Fruit fly (Drosophila melanogaster) whole organism, embryonic: ENCODE measurements around the gene CG11279.

Experiments used
- Abd-B ChIP-seq: fragments of 200-800 bp; sonication (Bioruptor generic); optimal IDR thresholded peaks from 2 replicates; lab custom pipeline; 2018; ENCODE audit warnings: missing biosample characterization, mild to moderate bottlenecking, missing genetic modification characterization, moderate library complexity
- Awh ChIP-seq: fragments of 200-800 bp; sonication (Bioruptor generic); IDR thresholded peaks from 2 replicates; pipeline ENCODE4, ENCODE4 v1.3.6; 2022; ENCODE audit warnings: missing biosample characterization, missing genetic modification characterization
- Blimp-1 ChIP-seq: fragments of 200-800 bp; sonication (Bioruptor generic); optimal IDR thresholded peaks from 3 replicates; lab custom pipeline; 2018; ENCODE audit warnings: missing biosample characterization, missing genetic modification characterization, mild to moderate bottlenecking, moderate library complexity, missing genetic modification reagents
- CG1024 ChIP-seq: fragments of 200-800 bp; sonication (Bioruptor generic); IDR thresholded peaks from 2 replicates; pipeline ENCODE4 v1.3.6; 2022; ENCODE audit warnings: missing biosample characterization, missing genetic modification characterization
- CG11247 ChIP-seq: fragments of 200-800 bp; sonication (Bioruptor generic); IDR thresholded peaks from 2 replicates; pipeline ENCODE4 v1.3.6; 2022; ENCODE audit warnings: missing biosample characterization, missing genetic modification characterization
- CG12104 ChIP-seq: fragments of 200-800 bp; sonication (Bioruptor generic); optimal IDR thresholded peaks from 3 replicates; lab custom pipeline; 2016; ENCODE audit warnings: missing biosample characterization, missing genetic modification characterization
- CG12659 ChIP-seq: fragments of 200-800 bp; sonication (Bioruptor generic); optimal IDR thresholded peaks from 3 replicates; lab custom pipeline; 2017; ENCODE audit warnings: mild to moderate bottlenecking, missing biosample characterization, missing genetic modification reagents, missing genetic modification characterization
- CG13287 ChIP-seq: fragments of 200-800 bp; sonication (Bioruptor generic); IDR thresholded peaks from 2 replicates; pipeline ENCODE4 v1.3.6; 2022; ENCODE audit warnings: missing biosample characterization, missing genetic modification characterization; ENCODE audit not compliant: partially characterized antibody
- CG13894 ChIP-seq: fragments of 200-800 bp; sonication (Bioruptor generic); optimal IDR thresholded peaks from 3 replicates; lab custom pipeline; 2018; ENCODE audit warnings: missing biosample characterization, mild to moderate bottlenecking, missing genetic modification characterization, moderate library complexity
- CG15073 ChIP-seq: fragments of 200-800 bp; sonication (Bioruptor generic); optimal IDR thresholded peaks from 2 replicates; lab custom pipeline; 2016; ENCODE audit warnings: missing biosample characterization, missing genetic modification characterization
- CG1602 ChIP-seq: fragments of 200-800 bp; sonication (Bioruptor generic); optimal IDR thresholded peaks from 3 replicates; lab custom pipeline; 2016; ENCODE audit warnings: missing biosample characterization, missing genetic modification characterization
- CG16813 ChIP-seq: fragments of 200-800 bp; sonication (Bioruptor generic); IDR thresholded peaks from 3 replicates; pipeline ENCODE4 v1.3.6; 2022; ENCODE audit warnings: missing biosample characterization, missing genetic modification characterization; ENCODE audit not compliant: partially characterized antibody
- CG16815 ChIP-seq: fragments of 200-800 bp; sonication (Bioruptor generic); optimal IDR thresholded peaks from 3 replicates; lab custom pipeline; 2017; ENCODE audit warnings: missing biosample characterization, mild to moderate bottlenecking, missing genetic modification characterization
- CG17612 ChIP-seq: fragments of 200-800 bp; sonication (Bioruptor generic); IDR thresholded peaks from 2 replicates; pipeline ENCODE4 v1.3.6; 2022; ENCODE audit warnings: missing biosample characterization, missing genetic modification characterization
- CG17802 ChIP-seq: fragments of 200-800 bp; sonication (Bioruptor generic); optimal IDR thresholded peaks from 2 replicates; lab custom pipeline; 2018; ENCODE audit warnings: missing biosample characterization, mild to moderate bottlenecking, missing genetic modification characterization, moderate library complexity
- CG1792 ChIP-seq: fragments of 200-800 bp; sonication (Bioruptor generic); optimal IDR thresholded peaks from 2 replicates; lab custom pipeline; 2016; ENCODE audit warnings: missing biosample characterization, missing genetic modification characterization
- CG2202 ChIP-seq: fragments of 200-800 bp; sonication (Bioruptor generic); optimal IDR thresholded peaks from 2 replicates; lab custom pipeline; 2018; ENCODE audit warnings: missing biosample characterization, mild to moderate bottlenecking, missing genetic modification characterization
- CG4730 ChIP-seq: fragments of 200-800 bp; sonication (Bioruptor generic); IDR thresholded peaks from 2 replicates; pipeline ENCODE4 v1.3.6; 2022; ENCODE audit warnings: missing biosample characterization, missing genetic modification characterization
- CG6272 ChIP-seq: fragments of 200-800 bp; sonication (Bioruptor generic); IDR thresholded peaks from 2 replicates; pipeline ENCODE4 v1.3.6; 2022; ENCODE audit warnings: missing biosample characterization, missing genetic modification characterization
- CG6654 ChIP-seq: fragments of 200-800 bp; sonication (Bioruptor generic); optimal IDR thresholded peaks from 2 replicates; lab custom pipeline; 2017; ENCODE audit warnings: missing biosample characterization, mild to moderate bottlenecking, missing genetic modification characterization
- CG6854 ChIP-seq: fragments of 200-800 bp; sonication (Bioruptor generic); optimal IDR thresholded peaks from 3 replicates; lab custom pipeline; 2017; ENCODE audit warnings: missing biosample characterization, mild to moderate bottlenecking, missing genetic modification characterization
- CG7357 ChIP-seq: fragments of 200-800 bp; sonication (Bioruptor generic); IDR thresholded peaks from 3 replicates; pipeline ENCODE4 v1.3.6; 2022; ENCODE audit warnings: missing biosample characterization, missing genetic modification characterization
- CG7786 ChIP-seq: fragments of 200-800 bp; sonication (Bioruptor generic); optimal IDR thresholded peaks from 2 replicates; lab custom pipeline; 2016; ENCODE audit warnings: missing biosample characterization, missing genetic modification characterization
- CG8281 ChIP-seq: fragments of 200-800 bp; sonication (Bioruptor generic); optimal IDR thresholded peaks from 2 replicates; lab custom pipeline; 2018; ENCODE audit warnings: missing biosample characterization, mild to moderate bottlenecking, missing genetic modification characterization, moderate library complexity
- CG8944 ChIP-seq: fragments of 200-800 bp; sonication (Bioruptor generic); optimal IDR thresholded peaks from 3 replicates; lab custom pipeline; 2016; ENCODE audit warnings: missing biosample characterization, missing genetic modification characterization
- CG9932 ChIP-seq: fragments of 200-800 bp; sonication (Bioruptor generic); IDR thresholded peaks from 2 replicates; pipeline ENCODE4 v1.3.6; 2022; ENCODE audit warnings: missing biosample characterization, missing genetic modification characterization
- CkIIα-i1 ChIP-seq: fragments of 200-800 bp; sonication (Bioruptor generic); IDR thresholded peaks from 2 replicates; pipeline ENCODE4 v1.3.6; 2022; ENCODE audit warnings: missing biosample characterization, missing genetic modification characterization
- CoRest ChIP-seq: fragments of 200-800 bp; sonication (Bioruptor generic); optimal IDR thresholded peaks from 3 replicates; lab custom pipeline; 2018; ENCODE audit warnings: missing biosample characterization, mild to moderate bottlenecking, missing genetic modification characterization, moderate library complexity
- Kr ChIP-seq: fragments of 200-800 bp; sonication (Bioruptor generic); optimal IDR thresholded peaks from 2 replicates; lab custom pipeline; 2017; ENCODE audit warnings: missing biosample characterization, mild to moderate bottlenecking, missing genetic modification characterization
- MTF-1 ChIP-seq: fragments of 200-800 bp; sonication (Bioruptor generic); optimal IDR thresholded peaks from 2 replicates; lab custom pipeline; 2018; ENCODE audit warnings: missing biosample characterization, mild to moderate bottlenecking, missing genetic modification characterization, borderline replicate concordance
- Stat92E ChIP-seq, 3 experiments: fragments of >200 bp in 2 of 3; fragments of 200-800 bp in 1 of 3; sonication (Bioruptor generic) in 1 of 3; optimal IDR thresholded peaks; 2 replicates each; lab custom pipeline; 2017 to 2019; ENCODE audit warnings: missing biosample characterization in 3 of 3, missing genetic modification characterization in 3 of 3, mild to moderate bottlenecking in 1 of 3, moderate library complexity in 1 of 3
- TFAM ChIP-seq: fragments of 200-800 bp; sonication (Bioruptor generic); optimal IDR thresholded peaks from 2 replicates; lab custom pipeline; 2017; ENCODE audit warnings: missing biosample characterization, missing genetic modification characterization, inconsistent platforms
- Vsx1 ChIP-seq: fragments of 200-800 bp; sonication (Bioruptor generic); optimal IDR thresholded peaks from 2 replicates; lab custom pipeline; 2017; ENCODE audit warnings: missing biosample characterization, mild to moderate bottlenecking, missing genetic modification characterization, missing genetic modification reagents
- btn ChIP-seq: fragments of 200-800 bp; sonication (Bioruptor generic); optimal IDR thresholded peaks from 2 replicates; lab custom pipeline; 2016; ENCODE audit warnings: missing biosample characterization, missing genetic modification characterization
- chif ChIP-seq, 2 experiments: fragments of 200-800 bp; sonication (Bioruptor generic); optimal IDR thresholded peaks; 3 replicates each; lab custom pipeline; 2016; ENCODE audit warnings: missing biosample characterization in 2 of 2, missing genetic modification characterization in 2 of 2
- chn ChIP-seq: fragments of 200-800 bp; sonication (Bioruptor generic); optimal IDR thresholded peaks from 2 replicates; lab custom pipeline; 2016; ENCODE audit warnings: missing biosample characterization, missing genetic modification characterization
- corto ChIP-seq: fragments of 200-800 bp; sonication (Bioruptor generic); optimal IDR thresholded peaks from 2 replicates; lab custom pipeline; 2016; ENCODE audit warnings: missing biosample characterization, mild to moderate bottlenecking, missing genetic modification characterization, moderate library complexity
- cwo ChIP-seq: fragments of 200-800 bp; sonication (Bioruptor generic); optimal IDR thresholded peaks from 3 replicates; lab custom pipeline; 2017; ENCODE audit warnings: missing biosample characterization, missing genetic modification characterization, mild to moderate bottlenecking, moderate library complexity, missing genetic modification reagents
- dan ChIP-seq: fragments of 200-800 bp; sonication (Bioruptor generic); IDR thresholded peaks from 2 replicates; pipeline ENCODE4 v1.3.6; 2022; ENCODE audit warnings: missing biosample characterization, missing genetic modification characterization
- eve ChIP-seq, 2 experiments: fragments of >200 bp; optimal IDR thresholded peaks; 2 replicates each; lab custom pipeline; 2017; ENCODE audit warnings: missing biosample characterization in 2 of 2, missing genetic modification characterization in 2 of 2
- exex ChIP-seq: fragments of 200-800 bp; sonication (Bioruptor generic); optimal IDR thresholded peaks from 4 replicates; lab custom pipeline; 2018; ENCODE audit warnings: missing biosample characterization, mild to moderate bottlenecking, missing genetic modification characterization, moderate library complexity
- gcm ChIP-seq: fragments of 200-800 bp; sonication (Bioruptor generic); optimal IDR thresholded peaks from 2 replicates; lab custom pipeline; 2019; ENCODE audit warnings: missing biosample characterization, mild to moderate bottlenecking, missing genetic modification characterization, moderate library complexity
- grn ChIP-seq: fragments of 200-800 bp; sonication (Bioruptor generic); optimal IDR thresholded peaks from 3 replicates; lab custom pipeline; 2017; ENCODE audit warnings: missing biosample characterization, missing genetic modification characterization
- oc ChIP-seq: fragments of 200-800 bp; sonication (Bioruptor generic); optimal IDR thresholded peaks from 2 replicates; lab custom pipeline; 2018; ENCODE audit warnings: missing biosample characterization, mild to moderate bottlenecking, missing genetic modification characterization, moderate library complexity
- otp ChIP-seq: fragments of 200-800 bp; sonication (Bioruptor generic); IDR thresholded peaks from 3 replicates; pipeline ENCODE4, ENCODE4 v1.3.6; 2022; ENCODE audit warnings: missing biosample characterization, missing genetic modification characterization
- pros ChIP-seq: fragments of 200-800 bp; sonication (Bioruptor generic); optimal IDR thresholded peaks from 3 replicates; lab custom pipeline; 2019; ENCODE audit warnings: missing biosample characterization, mild to moderate bottlenecking, missing genetic modification characterization, moderate library complexity
- sens ChIP-seq: fragments of 200-800 bp; sonication (Bioruptor generic); peaks from one replicate; lab custom pipeline; 2016; ENCODE audit warnings: missing biosample characterization, missing genetic modification characterization
- slbo ChIP-seq: fragments of 200-800 bp; sonication (Bioruptor generic); IDR thresholded peaks from 2 replicates; pipeline ENCODE4 v1.3.6; 2022; ENCODE audit warnings: missing biosample characterization, missing genetic modification characterization
- stc ChIP-seq: fragments of 200-800 bp; sonication (Bioruptor generic); IDR thresholded peaks from 2 replicates; pipeline ENCODE4 v1.3.6; 2022; ENCODE audit warnings: missing biosample characterization, missing genetic modification characterization

Gene CG11279

DNA sequence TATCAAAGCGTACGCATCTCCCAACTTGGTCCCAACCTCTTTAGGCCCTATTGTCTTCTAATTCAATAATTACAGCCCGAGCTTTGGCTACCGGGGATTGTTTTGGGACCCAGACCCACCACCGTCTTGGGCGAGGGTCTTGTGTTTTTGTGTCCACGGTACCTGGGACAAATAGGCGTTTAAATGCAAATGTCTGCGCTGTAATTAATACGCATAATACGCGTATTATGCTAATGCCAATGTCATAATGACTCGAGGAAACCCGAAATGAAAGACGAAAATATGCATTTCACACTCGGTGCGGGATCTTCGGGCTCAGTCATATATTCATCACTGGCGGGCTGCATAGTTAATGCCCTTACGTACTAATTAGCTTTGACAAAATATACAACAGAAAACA is 17.6 kb downstream of the CG11279 start (continued):
- TF ChIP-seq pros (GFP tag; lab: Kevin White, UChicago) (no peak), Kr (GFP tag; lab: Kevin White, UChicago) (no peak), CG17612 (GFP tag; lab: Robert Waterston, UW) (no peak), oc (peak; percentile 76)

DNA sequence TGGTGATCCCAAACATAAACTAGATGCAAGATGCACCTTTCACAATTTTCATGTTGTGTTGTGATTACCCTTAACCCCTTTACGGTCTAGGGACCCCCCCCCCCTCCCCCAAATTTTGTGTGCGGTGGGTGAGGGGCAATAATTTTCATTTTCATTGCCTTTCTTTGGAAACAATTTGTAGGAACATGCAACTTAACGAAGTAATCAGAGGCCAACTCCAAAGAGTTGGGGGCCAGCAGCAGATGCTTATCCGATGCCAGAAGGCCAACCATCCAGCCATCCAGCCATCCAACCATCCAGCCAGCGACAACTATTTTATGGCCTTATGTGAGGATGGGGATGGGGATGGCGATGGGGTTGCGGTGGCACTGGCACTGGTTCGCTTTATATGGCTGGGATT is 18.2 kb downstream of the CG11279 start:
- TF ChIP-seq CG17802 (tag; lab: Kevin White, UChicago) (no peak), otp (GFP tag; lab: Robert Waterston, UW) (no peak), TFAM (GFP tag; lab: Kevin White, UChicago) (no peak), CG7786 (GFP tag; lab: Kevin White, UChicago) (no peak), chif (GFP tag; optimal IDR thresholded peaks at IDR 0.05; lab: Kevin White, UChicago) (no peak), Stat92E (GFP tag; optimal IDR thresholded peaks at IDR 0.05; lab: Kevin White, UChicago) (peak in 1 of 3 experiments; percentile 92), stc (GFP tag; lab: Robert Waterston, UW) (no peak), CG6272 (GFP tag; lab: Robert Waterston, UW) (no peak), grn (GFP tag; lab: Kevin White, UChicago) (peak; percentile 67), btn (GFP tag; lab: Kevin White, UChicago) (no peak), CG11247 (GFP tag; lab: Robert Waterston, UW) (no peak), CG13894 (tag; lab: Kevin White, UChicago) (no peak), CG16813 (GFP tag; lab: Robert Waterston, UW) (0 out of 3 replicates have a peak, but pooled peaks have one; percentile 13), CG16815 (GFP tag; lab: Kevin White, UChicago) (no peak), CG12104 (GFP tag; lab: Kevin White, UChicago) (no peak), Blimp-1 (GFP tag; lab: Kevin White, UChicago) (no peak), cwo (no peak), dan (GFP tag; lab: Robert Waterston, UW) (no peak), CG4730 (GFP tag; lab: Robert Waterston, UW) (no peak), CG13287 (no peak), CG1792 (GFP tag; lab: Kevin White, UChicago) (no peak), CoRest (tag; lab: Kevin White, UChicago) (no peak), MTF-1 (GFP tag; lab: Kevin White, UChicago) (no peak), Abd-B (GFP tag; lab: Kevin White, UChicago) (no peak), CG9932 (GFP tag; lab: Robert Waterston, UW) (no peak), CG6654 (GFP tag; lab: Kevin White, UChicago) (no peak), CG12659 (GFP tag; lab: Kevin White, UChicago) (no peak), sens (GFP tag; lab: Kevin White, UChicago) (no peak), CG8281 (peak; percentile 9), CG8944 (GFP tag; lab: Kevin White, UChicago) (no peak), Awh (GFP tag; lab: Robert Waterston, UW) (peak; percentile 9; the same call in 1 of the 2 replicates), CG6854 (GFP tag; lab: Kevin White, UChicago) (no peak), gcm (GFP tag; lab: Kevin White, UChicago) (no peak)

DNA sequence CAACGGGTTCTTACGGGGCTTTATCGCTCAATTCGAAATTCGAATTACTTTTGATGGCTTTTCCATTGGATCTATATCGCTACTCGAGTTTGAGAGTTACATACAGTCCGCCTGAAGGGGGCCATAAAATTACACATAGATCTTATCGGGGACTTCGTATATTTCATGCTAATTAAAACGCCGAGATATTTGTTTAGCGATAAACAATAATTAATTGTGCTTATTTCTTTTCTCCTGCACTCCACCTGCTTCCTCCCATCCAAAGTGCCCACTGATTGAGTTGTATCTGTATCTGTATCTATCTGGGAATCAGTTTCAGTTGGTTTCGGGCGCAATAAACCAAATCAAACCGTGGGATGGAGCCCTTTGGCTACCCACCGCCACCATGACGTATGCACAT is 18.8 kb downstream of the CG11279 start:
- peak; percentile 13 for TF ChIP-seq exex (tag; lab: Kevin White, UChicago)
- no peak for TF ChIP-seq CG2202 (tag; lab: Kevin White, UChicago)
- TF ChIP-seq Vsx1 (GFP tag; lab: Kevin White, UChicago): peak; percentile 68
- peak; percentile 52; the same call in 1 of the 2 replicates for TF ChIP-seq Awh (GFP tag; lab: Robert Waterston, UW)
- TF ChIP-seq CG7357: no peak
- no peak for TF ChIP-seq CG1024
- no peak for TF ChIP-seq slbo (GFP tag; lab: Robert Waterston, UW)
- TF ChIP-seq MTF-1 (GFP tag; lab: Kevin White, UChicago): no peak
- TF ChIP-seq CG15073 (GFP tag; lab: Kevin White, UChicago): no peak
- TF ChIP-seq CG1602 (GFP tag; lab: Kevin White, UChicago): no peak
- TF ChIP-seq grn (GFP tag; lab: Kevin White, UChicago): peak; percentile 84
- no peak for TF ChIP-seq eve (GFP tag; optimal IDR thresholded peaks at IDR 0.05; lab: Kevin White, UChicago)
- no peak for TF ChIP-seq corto (GFP tag; lab: Kevin White, UChicago)
- TF ChIP-seq chn (GFP tag; lab: Kevin White, UChicago): no peak
- TF ChIP-seq sens (GFP tag; lab: Kevin White, UChicago): peak; percentile 75
- no peak for TF ChIP-seq CkIIα-i1 (GFP tag; lab: Robert Waterston, UW)
